Worm (Caenorhabditis elegans) whole organism, L1 larva: Measurements from ENCODE around the gene madf-4.

Experiments used
- C16A3.4 ChIP-seq: fragments of 150-350 bp; optimal IDR thresholded peaks from 2 replicates; lab custom pipeline; 2014; ENCODE audit warnings: missing biosample characterization, missing genetic modification characterization
- C34B4.2 ChIP-seq: sonication (generic microtip); optimal IDR thresholded peaks from 2 replicates; lab custom pipeline; 2017; ENCODE audit warnings: mild to moderate bottlenecking, missing genetic modification characterization, missing compliant biosample characterization
- Y116A8C.19 ChIP-seq: sonication (generic microtip); optimal IDR thresholded peaks from 2 replicates; lab custom pipeline; 2016; ENCODE audit warnings: missing compliant biosample characterization, missing genetic modification characterization, borderline replicate concordance
- aha-1 ChIP-seq: fragments of 150-350 bp; optimal IDR thresholded peaks from 2 replicates; lab custom pipeline; 2014; ENCODE audit warnings: missing biosample characterization, missing genetic modification characterization
- aly-2 ChIP-seq: fragments of 150-350 bp; optimal IDR thresholded peaks from 2 replicates; lab custom pipeline; 2014; ENCODE audit warnings: missing biosample characterization, missing genetic modification characterization
- ceh-82 ChIP-seq, 3 experiments: fragments of 150-350 bp in 1 of 3; sonication (generic microtip) in 2 of 3; optimal IDR thresholded peaks; 2 replicates each; lab custom pipeline; 2014 to 2017; ENCODE audit warnings: missing biosample characterization in 3 of 3, missing genetic modification characterization in 3 of 3
- ceh-88 ChIP-seq: fragments of 200-800 bp; sonication (Bioruptor generic); IDR thresholded peaks from 2 replicates; pipeline ENCODE4 v1.3.6; 2022; ENCODE audit warnings: missing genetic modification characterization, missing compliant biosample characterization
- ces-1 ChIP-seq: fragments of 150-350 bp; optimal IDR thresholded peaks from 2 replicates; lab custom pipeline; 2014; ENCODE audit warnings: missing biosample characterization, missing genetic modification reagents, missing genetic modification characterization
- dpl-1 ChIP-seq, 3 experiments: fragments of 150-350 bp in 2 of 3; sonication (generic microtip) in 1 of 3; optimal IDR thresholded peaks; 2 replicates each; lab custom pipeline; 2014 to 2017; ENCODE audit warnings: missing biosample characterization in 3 of 3, missing genetic modification characterization in 3 of 3, missing genetic modification reagents in 3 of 3
- dsc-1 ChIP-seq: sonication (generic microtip); optimal IDR thresholded peaks from 2 replicates; lab custom pipeline; 2016; ENCODE audit warnings: mild to moderate bottlenecking, missing genetic modification characterization, missing compliant biosample characterization
- efl-1 ChIP-seq, 4 experiments: fragments of 150-350 bp; optimal IDR thresholded peaks in 3 of 4; peaks in 1 of 4; 1 replicate in 1 of 4; 2 replicates in 3 of 4; lab custom pipeline; 2014; ENCODE audit warnings: missing biosample characterization in 2 of 4, missing genetic modification characterization in 2 of 4, missing genetic modification reagents in 2 of 4
- efl-3 ChIP-seq: fragments of 200-800 bp; sonication (Bioruptor generic); optimal IDR thresholded peaks from 2 replicates; lab custom pipeline; 2018; ENCODE audit warnings: mild to moderate bottlenecking, missing genetic modification characterization, missing compliant biosample characterization
- egl-13 ChIP-seq: sonication (generic microtip); optimal IDR thresholded peaks from 2 replicates; lab custom pipeline; 2016; ENCODE audit warnings: missing genotype, missing genetic modification reagents, missing genetic modification characterization, missing compliant biosample characterization
- egl-27 ChIP-seq, 2 experiments: fragments of 150-350 bp in 1 of 2; sonication (generic microtip); optimal IDR thresholded peaks; 3 replicates each; lab custom pipeline; 2017 to 2018; ENCODE audit warnings: missing biosample characterization in 2 of 2, missing genetic modification characterization in 2 of 2, missing genetic modification reagents in 2 of 2
- ets-5 ChIP-seq: fragments of 200-800 bp; sonication (Bioruptor generic); IDR thresholded peaks from 2 replicates; pipeline ENCODE4 v1.3.6; 2022; ENCODE audit warnings: missing genetic modification characterization, missing compliant biosample characterization
- fkh-8 ChIP-seq: sonication (generic microtip); optimal IDR thresholded peaks from 2 replicates; lab custom pipeline; 2016; ENCODE audit warnings: mild to moderate bottlenecking, missing genetic modification characterization, missing compliant biosample characterization
- fos-1 ChIP-seq: fragments of 150-350 bp; optimal IDR thresholded peaks from 2 replicates; lab custom pipeline; 2014; ENCODE audit warnings: missing biosample characterization, missing genetic modification characterization
- irx-1 ChIP-seq: sonication (generic microtip); optimal IDR thresholded peaks from 2 replicates; lab custom pipeline; 2016; ENCODE audit warnings: missing genetic modification characterization, missing compliant biosample characterization
- isw-1 ChIP-seq: fragments of 200-800 bp; sonication (Bioruptor generic); IDR thresholded peaks from 2 replicates; pipeline ENCODE4 v1.3.6; 2022; ENCODE audit warnings: missing genetic modification characterization, missing compliant biosample characterization
- lin-14 ChIP-seq: fragments of 200-800 bp; sonication (Bioruptor generic); optimal IDR thresholded peaks from 2 replicates; lab custom pipeline; 2018; ENCODE audit warnings: mild to moderate bottlenecking, missing genetic modification characterization, moderate library complexity, missing compliant biosample characterization
- lin-15B ChIP-seq: fragments of 150-350 bp; sonication (generic microtip); optimal IDR thresholded peaks from 3 replicates; lab custom pipeline; 2014; ENCODE audit warnings: missing biosample characterization, missing genetic modification characterization
- lin-35 ChIP-seq, 2 experiments: fragments of 150-350 bp; optimal IDR thresholded peaks; 2 replicates each; lab custom pipeline; 2014; ENCODE audit warnings: missing biosample characterization in 2 of 2, missing genetic modification characterization in 2 of 2, missing genetic modification reagents in 2 of 2
- lir-3 ChIP-seq: sonication (generic microtip); optimal IDR thresholded peaks from 2 replicates; lab custom pipeline; 2016; ENCODE audit warnings: mild to moderate bottlenecking, missing genetic modification characterization, moderate library complexity, missing compliant biosample characterization; ENCODE audit not compliant: poor library complexity
- mab-9 ChIP-seq: fragments of 200-800 bp; sonication (Bioruptor generic); IDR thresholded peaks from 2 replicates; pipeline ENCODE4 v1.3.6; 2022; ENCODE audit warnings: missing genetic modification reagents, missing genetic modification characterization, missing compliant biosample characterization
- mdl-1 ChIP-seq, 2 experiments: fragments of 150-350 bp; optimal IDR thresholded peaks; 2 replicates each; lab custom pipeline; 2014 to 2017; ENCODE audit warnings: missing biosample characterization in 2 of 2, missing genetic modification characterization in 2 of 2, inconsistent platforms in 1 of 2
- mep-1 ChIP-seq: fragments of 150-350 bp; optimal IDR thresholded peaks from 2 replicates; lab custom pipeline; 2014; ENCODE audit warnings: missing biosample characterization, missing genetic modification characterization
- nhr-11 ChIP-seq: fragments of 150-350 bp; optimal IDR thresholded peaks from 2 replicates; lab custom pipeline; 2014; ENCODE audit warnings: missing biosample characterization, missing genetic modification characterization
- nhr-19 ChIP-seq: fragments of 200-800 bp; sonication (Bioruptor generic); conservative IDR thresholded peaks from 2 replicates; pipeline ENCODE4 v1.3.6; 2022; ENCODE audit warnings: missing genetic modification characterization, missing compliant biosample characterization
- nhr-20 ChIP-seq: sonication (generic microtip); optimal IDR thresholded peaks from 2 replicates; lab custom pipeline; 2016; ENCODE audit warnings: mild to moderate bottlenecking, missing genetic modification characterization, missing compliant biosample characterization
- nhr-47 ChIP-seq: sonication (generic microtip); optimal IDR thresholded peaks from 2 replicates; lab custom pipeline; 2016; ENCODE audit warnings: mild to moderate bottlenecking, missing genetic modification characterization, moderate library complexity, missing compliant biosample characterization
- nhr-71 ChIP-seq: sonication (generic microtip); optimal IDR thresholded peaks from 2 replicates; lab custom pipeline; 2016; ENCODE audit warnings: mild to moderate bottlenecking, missing genetic modification characterization, moderate library complexity, missing compliant biosample characterization
- nhr-76 ChIP-seq: sonication (generic microtip); optimal IDR thresholded peaks from 2 replicates; lab custom pipeline; 2017; ENCODE audit warnings: missing biosample characterization, missing genetic modification characterization
- nhr-77 ChIP-seq: fragments of 150-350 bp; optimal IDR thresholded peaks from 2 replicates; lab custom pipeline; 2014; ENCODE audit warnings: missing biosample characterization, missing genetic modification characterization
- nhr-84 ChIP-seq: sonication (generic microtip); optimal IDR thresholded peaks from 2 replicates; lab custom pipeline; 2017; ENCODE audit warnings: missing biosample characterization, missing genetic modification characterization
- nhr-90 ChIP-seq: sonication (generic microtip); optimal IDR thresholded peaks from 2 replicates; lab custom pipeline; 2016; ENCODE audit warnings: mild to moderate bottlenecking, missing genetic modification characterization, missing compliant biosample characterization; ENCODE audit not compliant: poor library complexity
- pax-3 ChIP-seq: fragments of 200-800 bp; sonication (Bioruptor generic); optimal IDR thresholded peaks from 2 replicates; lab custom pipeline; 2018; ENCODE audit warnings: mild to moderate bottlenecking, missing genetic modification characterization, moderate library complexity, missing compliant biosample characterization
- pqm-1 ChIP-seq: sonication (generic microtip); optimal IDR thresholded peaks from 3 replicates; lab custom pipeline; 2017; ENCODE audit warnings: missing biosample characterization, missing genetic modification characterization
- skn-1 ChIP-seq: fragments of 150-350 bp; optimal IDR thresholded peaks from 2 replicates; lab custom pipeline; 2014; ENCODE audit warnings: missing biosample characterization, missing genetic modification characterization
- snpc-4 ChIP-seq: fragments of 150-350 bp; optimal IDR thresholded peaks from 2 replicates; lab custom pipeline; 2014; ENCODE audit warnings: missing biosample characterization, missing genetic modification characterization
- sptf-1 ChIP-seq: fragments of 150-350 bp; optimal IDR thresholded peaks from 2 replicates; lab custom pipeline; 2014; ENCODE audit warnings: missing biosample characterization, missing genetic modification characterization
- swsn-7 ChIP-seq: sonication (generic microtip); optimal IDR thresholded peaks from 2 replicates; lab custom pipeline; 2016; ENCODE audit warnings: missing genetic modification characterization, missing compliant biosample characterization
- tbx-2 ChIP-seq: sonication (generic microtip); optimal IDR thresholded peaks from 2 replicates; lab custom pipeline; 2016; ENCODE audit warnings: missing genetic modification characterization, missing compliant biosample characterization
- unc-30 ChIP-seq: sonication (generic microtip); optimal IDR thresholded peaks from 2 replicates; lab custom pipeline; 2017; ENCODE audit warnings: missing biosample characterization, missing genetic modification characterization
- unc-62 ChIP-seq: fragments of 150-350 bp; optimal IDR thresholded peaks from 2 replicates; lab custom pipeline; 2014; ENCODE audit warnings: missing biosample characterization, missing genetic modification reagents, missing genetic modification characterization
- unc-86 ChIP-seq: sonication (generic microtip); optimal IDR thresholded peaks from 2 replicates; lab custom pipeline; 2016; ENCODE audit warnings: missing genetic modification characterization, missing compliant biosample characterization
- vab-15 ChIP-seq: sonication (generic microtip); optimal IDR thresholded peaks from 2 replicates; lab custom pipeline; 2017; ENCODE audit warnings: missing genotype, mild to moderate bottlenecking, missing genetic modification characterization, missing compliant biosample characterization
- zag-1 ChIP-seq: fragments of 150-350 bp; optimal IDR thresholded peaks from 2 replicates; lab custom pipeline; 2014; ENCODE audit warnings: missing biosample characterization, missing genetic modification characterization
- ztf-11 ChIP-seq, 2 experiments: sonication (generic microtip); optimal IDR thresholded peaks; 2 replicates each; lab custom pipeline; 2016 to 2017; ENCODE audit warnings: missing genetic modification characterization in 2 of 2, missing biosample characterization in 1 of 2, missing compliant biosample characterization in 1 of 2
- ztf-4 ChIP-seq: fragments of 150-350 bp; optimal IDR thresholded peaks from 2 replicates; lab custom pipeline; 2014; ENCODE audit warnings: missing biosample characterization, missing genetic modification characterization

The madf-4 gene

DNA sequence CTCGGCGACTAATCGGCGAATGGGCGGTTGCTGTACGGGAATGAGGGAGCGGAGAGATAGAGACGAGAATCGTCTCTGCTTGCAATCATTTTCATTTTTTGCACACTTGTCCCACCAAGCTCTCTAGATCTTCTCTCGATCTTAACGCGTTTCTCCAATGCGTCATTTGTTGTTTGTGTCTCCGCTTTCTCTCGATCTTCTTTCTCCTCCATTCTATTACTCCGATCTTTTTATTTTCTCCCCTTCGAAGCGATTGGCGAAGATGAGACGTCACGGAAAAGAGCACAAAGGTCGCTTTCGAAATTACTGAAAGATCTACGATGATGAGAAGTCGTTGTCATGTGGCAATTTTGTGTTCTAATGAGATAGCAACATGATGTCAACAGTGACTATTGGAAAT is 3.6 kb downstream of the madf-4 start (continued):
- TF ChIP-seq ets-5 (GFP tag; lab: Robert Waterston, UW) (no peak), mep-1 (tag; lab: Kevin White, UChicago) (peak; percentile 29), ces-1 (GFP tag; lab: Kevin White, UChicago) (no peak), nhr-90 (no peak), C16A3.4 (no peak), nhr-71 (tag; lab: Kevin White, UChicago) (peak; percentile 77), dpl-1 (GFP tag; optimal IDR thresholded peaks at IDR 0.05; lab: Kevin White, UChicago) (no peak), efl-1 (optimal IDR thresholded peaks at IDR 0.05; lab: Kevin White, UChicago) (peak in 1 of 2 experiments; percentile 19), efl-1 (GFP tag; optimal IDR thresholded peaks at IDR 0.05 in 1 of 2; lab: Kevin White, UChicago) (no peak), fos-1 (no peak), fkh-8 (tag; lab: Kevin White, UChicago) (no peak), Y116A8C.19 (tag; lab: Kevin White, UChicago) (no peak), unc-30 (tag; lab: Kevin White, UChicago) (no peak), ceh-88 (no peak), unc-86 (tag; lab: Kevin White, UChicago) (no peak), ztf-4 (tag; lab: Kevin White, UChicago) (no peak), nhr-76 (tag; lab: Kevin White, UChicago) (no peak), pax-3 (no peak), vab-15 (tag; lab: Kevin White, UChicago) (no peak), nhr-77 (tag; lab: Kevin White, UChicago) (peak; percentile 8), pqm-1 (no peak), mdl-1 (tag; optimal IDR thresholded peaks at IDR 0.05; lab: Kevin White, UChicago) (no peak), nhr-47 (tag; lab: Kevin White, UChicago) (no peak), nhr-84 (tag; lab: Kevin White, UChicago) (no peak), aha-1 (tag; lab: Kevin White, UChicago) (no peak), unc-62 (GFP tag; lab: Kevin White, UChicago) (no peak), efl-3 (GFP tag; lab: Kevin White, UChicago) (no peak), isw-1 (GFP tag; lab: Robert Waterston, UW) (no peak), tbx-2 (tag; lab: Kevin White, UChicago) (peak; percentile 56), egl-13 (tag; lab: Kevin White, UChicago) (no peak), swsn-7 (tag; lab: Kevin White, UChicago) (no peak), lin-35 (GFP tag; optimal IDR thresholded peaks at IDR 0.05; lab: Kevin White, UChicago) (no peak), sptf-1 (no peak), egl-27 (tag; optimal IDR thresholded peaks at IDR 0.05; lab: Kevin White, UChicago) (no peak), C34B4.2 (tag; lab: Kevin White, UChicago) (no peak), nhr-11 (tag; lab: Kevin White, UChicago) (no peak), nhr-19 (GFP tag; lab: Robert Waterston, UW) (peak; percentile 46), ztf-11 (tag; optimal IDR thresholded peaks at IDR 0.05; lab: Kevin White, UChicago) (no peak), nhr-20 (tag; lab: Kevin White, UChicago) (peak; percentile 49), lin-15B (no peak), ceh-82 (tag; optimal IDR thresholded peaks at IDR 0.05; lab: Kevin White, UChicago) (no peak), zag-1 (no peak), snpc-4 (tag; lab: Kevin White, UChicago) (no peak), lir-3 (no peak), irx-1 (tag; lab: Kevin White, UChicago) (no peak), skn-1 (tag; lab: Kevin White, UChicago) (no peak), aly-2 (no peak), lin-14 (GFP tag; lab: Kevin White, UChicago) (peak; percentile 75), dsc-1 (peak; percentile 36), mab-9 (GFP tag; lab: Robert Waterston, UW) (no peak)
